Worm (Caenorhabditis elegans) whole organism, L4/young adult: ENCODE measurements around the gene F11D5.1.

Source experiments
- W03F9.2 ChIP-seq: fragments of 150-350 bp; optimal IDR thresholded peaks from 2 replicates; lab custom pipeline; 2014; ENCODE audit warnings: missing biosample characterization, missing genetic modification characterization
- dao-5 ChIP-seq: sonication (generic microtip); optimal IDR thresholded peaks from 2 replicates; lab custom pipeline; 2016; ENCODE audit warnings: missing genotype, missing genetic modification characterization, moderate library complexity, missing compliant biosample characterization

DNA sequence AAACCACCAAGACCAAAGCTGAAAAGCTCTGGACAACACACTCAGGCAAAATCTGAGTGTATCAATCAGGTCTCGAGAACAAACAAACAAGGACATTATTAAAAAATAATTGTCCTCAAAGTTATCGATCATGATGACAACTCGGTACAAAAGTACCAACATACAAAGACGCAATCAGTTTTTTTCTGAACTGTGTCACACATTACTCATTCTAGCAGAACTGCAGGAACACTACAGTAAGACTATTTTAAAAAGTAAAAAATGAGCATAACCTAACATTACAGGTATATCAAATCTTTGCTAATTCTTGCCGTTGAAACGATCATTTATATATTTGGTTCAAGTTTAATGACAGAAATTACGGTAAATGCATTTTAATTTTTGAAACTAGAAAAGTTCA, 36.7 kb upstream of the F11D5.1 start, which contains the start of gene K09C4.2:
- TF ChIP-seq W03F9.2 (tag; lab: Kevin White, UChicago), result no peak
- TF ChIP-seq dao-5 (tag; lab: Kevin White, UChicago), result no peak
